Fruit fly (Drosophila melanogaster) whole organism, embryonic: ENCODE results near the gene CG10576.
A peak's percentile ranks its signal among the peaks of the same experiment; 100 is the strongest.

Experiments used
- CG10209 ChIP-seq: fragments of 200-800 bp; sonication (Bioruptor generic); optimal IDR thresholded peaks from 3 replicates; lab custom pipeline; 2017; ENCODE audit warnings: missing biosample characterization, mild to moderate bottlenecking, missing genetic modification characterization, missing genetic modification reagents
- CG10321 ChIP-seq: fragments of 200-800 bp; sonication (Bioruptor generic); IDR thresholded peaks from 2 replicates; pipeline ENCODE4 v1.3.6; 2022; ENCODE audit warnings: missing biosample characterization, missing genetic modification characterization
- CG12744 ChIP-seq: fragments of 200-800 bp; sonication (Bioruptor generic); optimal IDR thresholded peaks from 2 replicates; lab custom pipeline; 2016; ENCODE audit warnings: missing biosample characterization, missing genetic modification characterization
- CG13624 ChIP-seq: fragments of 200-800 bp; sonication (Bioruptor generic); optimal IDR thresholded peaks from 2 replicates; lab custom pipeline; 2016; ENCODE audit warnings: missing biosample characterization, missing genetic modification characterization
- CG14014 ChIP-seq: fragments of 200-800 bp; sonication (Bioruptor generic); IDR thresholded peaks from 2 replicates; pipeline ENCODE4 v1.3.6; 2022; ENCODE audit warnings: missing biosample characterization, missing genetic modification characterization
- CG1647 ChIP-seq: fragments of 200-800 bp; sonication (Bioruptor generic); optimal IDR thresholded peaks from 3 replicates; lab custom pipeline; 2016; ENCODE audit warnings: missing biosample characterization, missing genetic modification characterization
- CG2120 ChIP-seq: fragments of 200-800 bp; sonication (Bioruptor generic); optimal IDR thresholded peaks from 3 replicates; lab custom pipeline; 2016; ENCODE audit warnings: missing biosample characterization, missing genetic modification characterization
- CG30431 ChIP-seq: fragments of 200-800 bp; sonication (Bioruptor generic); optimal IDR thresholded peaks from 2 replicates; lab custom pipeline; 2017; ENCODE audit warnings: missing biosample characterization, missing genetic modification characterization
- CG3065 ChIP-seq: fragments of 200-800 bp; sonication (Bioruptor generic); optimal IDR thresholded peaks from 2 replicates; lab custom pipeline; 2016; ENCODE audit warnings: missing biosample characterization, missing genetic modification characterization
- CG31388 ChIP-seq: fragments of 200-800 bp; sonication (Bioruptor generic); optimal IDR thresholded peaks from 2 replicates; lab custom pipeline; 2016; ENCODE audit warnings: missing biosample characterization, missing genetic modification characterization
- CG32772 ChIP-seq: fragments of 200-800 bp; sonication (Bioruptor generic); IDR thresholded peaks from 2 replicates; pipeline ENCODE4 v1.3.6; 2022; ENCODE audit warnings: missing biosample characterization, missing genetic modification characterization
- CG34376 ChIP-seq: fragments of 200-800 bp; sonication (Bioruptor generic); optimal IDR thresholded peaks from 2 replicates; lab custom pipeline; 2018; ENCODE audit warnings: missing biosample characterization, mild to moderate bottlenecking, missing genetic modification characterization
- CG5180 ChIP-seq: fragments of 200-800 bp; sonication (Bioruptor generic); optimal IDR thresholded peaks from 3 replicates; lab custom pipeline; 2017; ENCODE audit warnings: missing biosample characterization, missing genetic modification characterization, mild to moderate bottlenecking, moderate library complexity, missing genetic modification reagents
- CG5953 ChIP-seq: fragments of 200-800 bp; sonication (Bioruptor generic); IDR thresholded peaks from 2 replicates; pipeline ENCODE4 v1.3.6; 2022; ENCODE audit warnings: missing biosample characterization, missing genetic modification characterization
- CG7556 ChIP-seq: fragments of 200-800 bp; sonication (Bioruptor generic); optimal IDR thresholded peaks from 2 replicates; lab custom pipeline; 2017; ENCODE audit warnings: missing biosample characterization, mild to moderate bottlenecking, missing genetic modification characterization
- CG9437 ChIP-seq: fragments of 200-800 bp; sonication (Bioruptor generic); optimal IDR thresholded peaks from 2 replicates; lab custom pipeline; 2018; ENCODE audit warnings: missing biosample characterization, mild to moderate bottlenecking, missing genetic modification characterization
- CG9727 ChIP-seq: fragments of 200-800 bp; sonication (Bioruptor generic); optimal IDR thresholded peaks from 3 replicates; lab custom pipeline; 2017; ENCODE audit warnings: missing biosample characterization, mild to moderate bottlenecking, missing genetic modification characterization
- CTCF ChIP-seq: fragments of 200-800 bp; sonication (Bioruptor generic); optimal IDR thresholded peaks from 2 replicates; lab custom pipeline; 2017; ENCODE audit warnings: missing biosample characterization, mild to moderate bottlenecking, missing genetic modification characterization, moderate library complexity
- E2f1 ChIP-seq: fragments of 200-800 bp; sonication (Bioruptor generic); IDR thresholded peaks from 2 replicates; pipeline ENCODE4 v1.3.6; 2022; ENCODE audit warnings: missing biosample characterization, missing genetic modification characterization
- HLH3B ChIP-seq: fragments of 200-800 bp; sonication (Bioruptor generic); IDR thresholded peaks from 2 replicates; pipeline ENCODE4 v1.3.6; 2022; ENCODE audit warnings: missing biosample characterization, missing genetic modification characterization
- Hey ChIP-seq: fragments of 200-800 bp; sonication (Bioruptor generic); optimal IDR thresholded peaks from 3 replicates; lab custom pipeline; 2018; ENCODE audit warnings: missing biosample characterization, mild to moderate bottlenecking, missing genetic modification characterization
- Hr78 ChIP-seq, 2 experiments: fragments of 200-800 bp in 1 of 2; fragments of >200 bp in 1 of 2; sonication (Bioruptor generic) in 1 of 2; optimal IDR thresholded peaks; 2 replicates each; lab custom pipeline; 2017 to 2019; ENCODE audit warnings: missing biosample characterization in 2 of 2, missing genetic modification characterization in 2 of 2, mild to moderate bottlenecking in 1 of 2, moderate library complexity in 1 of 2
- NC2β ChIP-seq: fragments of 200-800 bp; sonication (Bioruptor generic); optimal IDR thresholded peaks from 2 replicates; lab custom pipeline; 2016; ENCODE audit warnings: missing biosample characterization, missing genetic modification characterization
- Nf-YA ChIP-seq: fragments of 200-800 bp; sonication (Bioruptor generic); IDR thresholded peaks from 2 replicates; pipeline ENCODE4 v1.3.6; 2022; ENCODE audit warnings: missing biosample characterization, missing genetic modification characterization
- Poxn ChIP-seq: fragments of 200-800 bp; sonication (Bioruptor generic); IDR thresholded peaks from 2 replicates; pipeline ENCODE4 v1.3.6; 2022; ENCODE audit warnings: missing biosample characterization, missing genetic modification characterization
- Side ChIP-seq: fragments of 200-800 bp; sonication (Bioruptor generic); optimal IDR thresholded peaks from 2 replicates; lab custom pipeline; 2016; ENCODE audit warnings: missing biosample characterization, missing genetic modification characterization
- Sox102F ChIP-seq: fragments of 200-800 bp; sonication (Bioruptor generic); optimal IDR thresholded peaks from 2 replicates; lab custom pipeline; 2018; ENCODE audit warnings: missing biosample characterization, mild to moderate bottlenecking, missing genetic modification characterization, moderate library complexity
- aop ChIP-seq: fragments of 200-800 bp; sonication (Bioruptor generic); IDR thresholded peaks from 2 replicates; pipeline ENCODE4 v1.3.6; 2022; ENCODE audit warnings: missing biosample characterization, missing genetic modification characterization
- ap ChIP-seq: fragments of 200-800 bp; sonication (Bioruptor generic); IDR thresholded peaks from 2 replicates; pipeline ENCODE4 v1.3.6; 2022; ENCODE audit warnings: missing biosample characterization, missing genetic modification characterization
- ase ChIP-seq: fragments of 200-800 bp; sonication (Bioruptor generic); IDR thresholded peaks from 3 replicates; pipeline ENCODE4 v1.3.6; 2022; ENCODE audit warnings: missing biosample characterization, missing genetic modification characterization
- ash1 ChIP-seq: fragments of 200-800 bp; sonication (Bioruptor generic); optimal IDR thresholded peaks from 2 replicates; lab custom pipeline; 2018; ENCODE audit warnings: missing biosample characterization, mild to moderate bottlenecking, missing genetic modification characterization
- bab2 ChIP-seq: fragments of 200-800 bp; sonication (Bioruptor generic); optimal IDR thresholded peaks from 2 replicates; lab custom pipeline; 2016; ENCODE audit warnings: missing biosample characterization, missing genetic modification characterization
- bcd ChIP-seq: fragments of 200-800 bp; sonication (Bioruptor generic); optimal IDR thresholded peaks from 2 replicates; lab custom pipeline; 2017; ENCODE audit warnings: missing biosample characterization, mild to moderate bottlenecking, missing genetic modification characterization
- bigmax ChIP-seq: fragments of 200-800 bp; sonication (Bioruptor generic); optimal IDR thresholded peaks from 2 replicates; lab custom pipeline; 2018; ENCODE audit warnings: missing biosample characterization, mild to moderate bottlenecking, missing genetic modification characterization
- btn ChIP-seq: fragments of 200-800 bp; sonication (Bioruptor generic); optimal IDR thresholded peaks from 2 replicates; lab custom pipeline; 2016; ENCODE audit warnings: missing biosample characterization, missing genetic modification characterization
- cad ChIP-seq: fragments of >200 bp; optimal IDR thresholded peaks from 2 replicates; lab custom pipeline; 2017; ENCODE audit warnings: missing biosample characterization, missing genetic modification characterization
- chm ChIP-seq: fragments of 200-800 bp; sonication (Bioruptor generic); IDR thresholded peaks from 2 replicates; pipeline ENCODE4 v1.3.6; 2022; ENCODE audit warnings: missing biosample characterization, missing genetic modification characterization
- crol ChIP-seq: fragments of 200-800 bp; sonication (Bioruptor generic); IDR thresholded peaks from 2 replicates; pipeline ENCODE4 v1.3.6; 2022; ENCODE audit warnings: missing biosample characterization, missing genetic modification characterization
- gce ChIP-seq: fragments of 200-800 bp; sonication (Bioruptor generic); IDR thresholded peaks from 3 replicates; pipeline ENCODE4 v1.3.6; 2022; ENCODE audit warnings: missing biosample characterization, missing genetic modification characterization
- grau ChIP-seq: fragments of 200-800 bp; optimal IDR thresholded peaks from 3 replicates; lab custom pipeline; 2019; ENCODE audit warnings: missing biosample characterization, mild to moderate bottlenecking, missing genetic modification characterization, moderate library complexity
- ken ChIP-seq: fragments of 200-800 bp; sonication (Bioruptor generic); IDR thresholded peaks from 3 replicates; pipeline ENCODE4 v1.3.6; 2022; ENCODE audit warnings: missing biosample characterization, missing genetic modification characterization
- lov ChIP-seq, 2 experiments: fragments of 200-800 bp in 1 of 2; fragments of >200 bp in 1 of 2; sonication (Bioruptor generic) in 1 of 2; IDR thresholded peaks in 1 of 2; optimal IDR thresholded peaks in 1 of 2; 2 replicates in 1 of 2; 3 replicates in 1 of 2; pipeline versions ENCODE4 v1.3.6 to Lab custom; 2017 to 2022; ENCODE audit warnings: missing biosample characterization in 1 of 2, missing genetic modification characterization in 1 of 2
- nerfin-1 ChIP-seq: fragments of 200-800 bp; sonication (Bioruptor generic); optimal IDR thresholded peaks from 3 replicates; lab custom pipeline; 2019; ENCODE audit warnings: missing biosample characterization, mild to moderate bottlenecking, missing genetic modification characterization, moderate library complexity
- pros ChIP-seq: fragments of 200-800 bp; sonication (Bioruptor generic); optimal IDR thresholded peaks from 3 replicates; lab custom pipeline; 2019; ENCODE audit warnings: missing biosample characterization, mild to moderate bottlenecking, missing genetic modification characterization, moderate library complexity
- salm ChIP-seq: fragments of 200-800 bp; sonication (Bioruptor generic); optimal IDR thresholded peaks from 2 replicates; lab custom pipeline; 2018; ENCODE audit warnings: missing biosample characterization, mild to moderate bottlenecking, missing genetic modification characterization
- slp2 ChIP-seq: fragments of 200-800 bp; sonication (Bioruptor generic); optimal IDR thresholded peaks from 2 replicates; lab custom pipeline; 2016; ENCODE audit warnings: missing biosample characterization, missing genetic modification characterization
- ssp ChIP-seq: fragments of 200-800 bp; sonication (Bioruptor generic); IDR thresholded peaks from 2 replicates; pipeline ENCODE4 v1.3.6; 2022; ENCODE audit warnings: missing biosample characterization, missing genetic modification characterization
- stwl ChIP-seq: fragments of 200-800 bp; sonication (Bioruptor generic); optimal IDR thresholded peaks from 3 replicates; lab custom pipeline; 2018; ENCODE audit warnings: missing biosample characterization, mild to moderate bottlenecking, missing genetic modification characterization, moderate library complexity
- tgo ChIP-seq: fragments of 200-800 bp; sonication (Bioruptor generic); IDR thresholded peaks from 3 replicates; pipeline ENCODE4 v1.3.6; 2022; ENCODE audit warnings: missing biosample characterization, missing genetic modification characterization
- usp ChIP-seq: fragments of >200 bp; optimal IDR thresholded peaks from 2 replicates; lab custom pipeline; 2017; ENCODE audit warnings: missing biosample characterization, missing genetic modification characterization
- wor ChIP-seq: fragments of 200-800 bp; sonication (Bioruptor generic); IDR thresholded peaks from 2 replicates; pipeline ENCODE4 v1.3.6; 2022; ENCODE audit warnings: missing biosample characterization, missing genetic modification characterization

The CG10576 gene

DNA sequence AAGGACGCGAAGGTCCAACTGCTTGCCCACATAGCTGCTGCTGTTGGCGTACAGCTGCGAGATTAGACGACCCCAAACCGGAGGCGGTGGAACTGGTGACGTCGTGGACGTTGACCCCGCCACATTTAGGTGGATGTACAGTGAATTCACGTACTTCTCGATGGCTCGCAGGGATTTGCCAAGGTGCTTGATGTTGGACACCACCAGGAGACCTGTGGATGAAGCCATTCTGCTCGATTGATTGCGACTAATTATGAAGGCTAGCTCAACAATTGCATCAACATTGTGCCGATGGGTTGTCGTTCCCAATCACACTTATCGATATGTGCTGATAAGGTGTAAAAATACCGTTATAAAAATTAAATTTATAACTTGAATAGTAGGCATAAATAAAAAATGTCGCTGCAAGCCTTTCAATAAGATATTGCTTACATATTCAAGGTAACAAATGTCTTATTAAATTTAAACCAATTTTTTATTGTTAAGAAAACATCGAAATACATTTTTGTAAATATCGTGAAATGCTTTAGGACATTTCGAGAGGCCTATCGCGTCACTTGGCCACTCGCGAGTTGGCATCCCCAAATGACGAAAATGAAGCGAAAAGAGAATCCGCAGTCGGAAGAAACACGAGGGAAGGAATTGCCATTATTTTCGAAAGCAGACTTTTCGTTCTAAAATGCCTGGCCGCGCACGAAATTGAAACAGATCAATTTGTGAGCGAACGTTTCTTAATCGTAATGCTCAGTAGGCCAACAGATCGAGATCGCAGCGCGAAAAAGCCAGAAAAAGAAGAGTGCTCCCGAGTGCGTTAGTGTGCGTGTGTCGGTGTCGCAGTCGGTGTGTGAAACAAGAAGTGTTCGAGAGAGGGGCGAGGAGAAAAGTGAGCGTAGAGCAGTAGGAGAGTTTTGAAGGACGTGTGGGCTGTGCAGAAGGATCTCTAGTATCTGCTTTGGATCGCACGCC is 3.3 kb upstream of the CG10576 start, which contains the start of the genes Ppat-Dpck and scny (continued):
- TF ChIP-seq crol (GFP tag; lab: Robert Waterston, UW) (peak; percentile 92), CG32772 (GFP tag; lab: Robert Waterston, UW) (no peak), CG7556 (no peak), ken (no peak), CG10209 (GFP tag; lab: Kevin White, UChicago) (no peak), Poxn (GFP tag; lab: Robert Waterston, UW) (no peak), nerfin-1 (tag; lab: Kevin White, UChicago) (peak; percentile 26), ap (GFP tag; lab: Robert Waterston, UW) (no peak), CG5953 (GFP tag; lab: Robert Waterston, UW) (no peak), stwl (tag; lab: Kevin White, UChicago) (peak; percentile 58), slp2 (GFP tag; lab: Kevin White, UChicago) (no peak), grau (tag; lab: Kevin White, UChicago) (peak; percentile 48), wor (GFP tag; lab: Robert Waterston, UW) (no peak), CG3065 (no peak), E2f1 (GFP tag; lab: Robert Waterston, UW) (no peak), CG31388 (GFP tag; lab: Kevin White, UChicago) (no peak), NC2β (no peak), tgo (no peak), aop (no peak), usp (no peak), CTCF (no peak), HLH3B (no peak), Nf-YA (GFP tag; lab: Robert Waterston, UW) (no peak), Hey (no peak), bcd (GFP tag; lab: Kevin White, UChicago) (no peak), CG5180 (GFP tag; lab: Kevin White, UChicago) (no peak), ssp (no peak), bigmax (GFP tag; lab: Kevin White, UChicago) (no peak), pros (GFP tag; lab: Kevin White, UChicago) (no peak), bab2 (GFP tag; lab: Kevin White, UChicago) (no peak), CG9437 (GFP tag; lab: Kevin White, UChicago) (no peak), CG2120 (GFP tag; lab: Kevin White, UChicago) (peak; percentile 27), lov (optimal IDR thresholded peaks at IDR 0.05; lab: Kevin White, UChicago) (no peak), lov (GFP tag; IDR thresholded peaks at IDR 0.05; lab: Robert Waterston, UW) (no peak), Sox102F (GFP tag; lab: Kevin White, UChicago) (no peak), Hr78 (GFP tag; optimal IDR thresholded peaks at IDR 0.05; lab: Kevin White, UChicago) (no peak), CG34376 (GFP tag; lab: Kevin White, UChicago) (peak; percentile 6), Side (GFP tag; lab: Kevin White, UChicago) (no peak), ase (no peak), CG10321 (GFP tag; lab: Robert Waterston, UW) (no peak), CG30431 (no peak), CG12744 (GFP tag; lab: Kevin White, UChicago) (no peak), CG1647 (GFP tag; lab: Kevin White, UChicago) (no peak), chm (no peak), salm (tag; lab: Kevin White, UChicago) (no peak), CG13624 (GFP tag; lab: Kevin White, UChicago) (peak; percentile 18), CG9727 (no peak), ash1 (GFP tag; lab: Kevin White, UChicago) (no peak), cad (no peak), gce (no peak), CG14014 (GFP tag; lab: Robert Waterston, UW) (no peak), btn (GFP tag; lab: Kevin White, UChicago) (no peak)
